Worm (Caenorhabditis elegans): ENCODE results near the gene C34C12.7.
"Not testable (repeated sequence)": the region's sequence is repeated elsewhere in the genome, so short reads cannot be mapped to it uniquely, and the experiment has no call there.

C34C12.7 gene

ce11 chrIII:3467013-3467412 lies 21.1 kb downstream of the C34C12.7 start:
- no peak for TF ChIP-seq unc-62 (GFP tag; optimal IDR thresholded peaks at IDR 0.05)

- no peak for TF ChIP-seq unc-62 (GFP tag; optimal IDR thresholded peaks at IDR 0.05)
Observed at ce11 chrIII:3461403-3461802, 26.7 kb downstream of the C34C12.7 start, which contains the start of gene pph-6. Gene pph-6, plus strand, starts transcription at chrIII:3461703.

- no peak for TF ChIP-seq unc-62 (GFP tag; optimal IDR thresholded peaks at IDR 0.05)
Observed at ce11 chrIII:3460061-3460460, 28.1 kb downstream of the C34C12.7 start, which contains the start of gene C34C12.8. Gene C34C12.8, plus strand, starts transcription at chrIII:3460406.

DNA sequence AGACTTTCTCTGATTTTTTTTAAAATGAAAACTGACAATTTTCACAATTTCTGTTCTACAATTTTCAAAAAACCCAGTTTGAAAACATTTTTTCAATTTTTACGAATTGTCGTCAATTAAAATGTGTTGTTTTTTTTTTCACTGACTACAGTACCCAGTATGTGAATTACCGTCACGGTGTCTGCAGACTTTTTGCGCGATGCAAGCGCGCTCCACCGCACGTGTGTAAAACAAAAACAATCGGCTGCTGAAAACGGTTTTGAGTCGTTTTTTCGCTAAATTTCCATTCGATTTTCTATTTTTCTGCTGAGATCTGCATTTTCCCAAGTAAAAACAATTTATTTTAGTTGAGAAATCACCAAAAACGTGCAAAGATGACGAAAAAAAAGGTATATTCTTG lies 31.9 kb downstream of the C34C12.7 start:
- no peak for TF ChIP-seq unc-62 (GFP tag; optimal IDR thresholded peaks at IDR 0.05)

DNA sequence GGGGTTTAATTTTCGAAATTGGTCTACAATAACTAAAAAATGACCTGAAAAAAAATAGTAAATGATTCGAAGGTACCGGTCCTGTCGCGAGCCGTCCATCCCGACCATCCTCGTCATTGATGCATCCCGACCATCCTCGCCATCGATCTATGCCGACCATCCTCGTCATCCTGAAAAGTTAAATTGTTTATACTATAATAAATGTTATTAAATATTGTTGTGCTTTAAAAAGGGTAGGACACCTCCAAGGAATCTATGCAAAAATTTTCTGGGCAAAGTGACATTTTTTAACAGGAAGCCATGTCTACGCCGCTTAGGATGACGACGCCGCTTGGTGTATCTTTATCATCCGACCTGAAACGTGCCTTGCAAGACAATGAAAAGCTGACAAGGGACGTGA lies 34.1 kb downstream of the C34C12.7 start, which contains the start of gene C34C12.1:
Gene C34C12.1 (plus strand): TSS at position 301 of the 400 bp plus-strand sequence.
- TF ChIP-seq unc-62 (GFP tag; optimal IDR thresholded peaks at IDR 0.05) = not testable (repeated sequence)

ce11 chrIII:3453486-3453885 lies 34.7 kb downstream of the C34C12.7 start, which contains the start of gene C34C12.2:
Gene C34C12.2, plus strand, starts transcription at chrIII:3453786.
- not testable (repeated sequence) for TF ChIP-seq unc-62 (GFP tag; optimal IDR thresholded peaks at IDR 0.05)

DNA sequence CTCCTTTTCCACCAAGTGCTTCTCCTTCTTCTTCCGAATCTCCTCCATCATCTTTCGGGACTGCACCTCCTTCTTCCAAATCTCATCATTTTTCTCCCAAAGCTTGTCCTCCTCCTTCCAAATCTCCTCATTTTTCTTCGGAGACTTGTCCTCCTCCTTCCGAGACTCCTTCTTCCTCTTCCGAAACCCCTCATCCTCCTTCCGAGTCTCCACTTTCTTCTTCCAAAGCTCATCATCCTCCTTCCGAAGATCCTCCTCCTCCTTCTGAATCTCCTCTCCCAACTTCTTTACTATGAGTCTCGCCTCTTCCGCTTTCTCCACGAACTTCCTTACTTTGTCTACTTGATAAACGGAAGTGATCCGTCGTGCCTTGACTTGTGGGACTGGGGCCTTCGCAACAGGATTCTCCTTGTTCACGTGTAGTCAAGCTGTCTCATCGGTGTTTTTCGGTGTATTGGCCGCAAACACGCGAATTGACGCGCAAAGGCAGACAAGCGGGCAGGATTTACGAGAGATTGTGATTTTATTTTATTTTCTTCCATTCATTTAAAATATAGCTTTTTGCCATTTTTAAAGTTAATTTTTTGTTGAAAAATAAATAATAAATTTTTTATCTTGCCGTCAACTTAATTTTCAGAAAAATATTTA lies 35.5 kb downstream of the C34C12.7 start, which contains the start of the genes K01A11.3 and C34C12.12:
Gene K01A11.3 (minus strand): TSS at position 51 of the 648 bp plus-strand sequence.
Gene C34C12.12 (plus strand): TSS at position 632 of the 648 bp plus-strand sequence.
- no peak for TF ChIP-seq unc-62 (GFP tag; optimal IDR thresholded peaks at IDR 0.05)

ce11 chrIII:3444139-3444538 lies 44.0 kb downstream of the C34C12.7 start, which contains the start of gene spe-41:
Gene spe-41, minus strand, starts transcription at chrIII:3444210.
- TF ChIP-seq unc-62 (GFP tag; optimal IDR thresholded peaks at IDR 0.05) = no peak

ce11 chrIII:3437139-3437538 lies 51.0 kb downstream of the C34C12.7 start:
- TF ChIP-seq unc-62 (GFP tag; optimal IDR thresholded peaks at IDR 0.05) = no peak

ce11 chrIII:3435152-3435551 lies 53.0 kb downstream of the C34C12.7 start:
- no peak for TF ChIP-seq unc-62 (GFP tag; optimal IDR thresholded peaks at IDR 0.05)
